Worm (Caenorhabditis elegans) whole organism, L4 larva: ENCODE results near the gene arrd-9.
"Not testable (repeated sequence)": the region's sequence is repeated elsewhere in the genome, so short reads cannot be mapped to it uniquely, and the experiment has no call there.

Experiments used
- Y105C5A.15 ChIP-seq: fragments of 200-800 bp; sonication (Bioruptor generic); IDR thresholded peaks from 2 replicates; pipeline ENCODE4 v1.3.6; 2022; ENCODE audit warnings: missing genetic modification characterization, missing compliant biosample characterization
- attf-4 ChIP-seq: sonication (generic microtip); optimal IDR thresholded peaks from 3 replicates; lab custom pipeline; 2017; ENCODE audit warnings: missing biosample characterization, missing genetic modification characterization
- ceh-82 ChIP-seq: sonication (generic microtip); optimal IDR thresholded peaks from 2 replicates; lab custom pipeline; 2017; ENCODE audit warnings: missing biosample characterization, missing genetic modification characterization
- ces-1 ChIP-seq: fragments of 150-350 bp; sonication (generic microtip); optimal IDR thresholded peaks from 4 replicates; lab custom pipeline; 2014; ENCODE audit warnings: missing biosample characterization, missing genetic modification reagents, missing genetic modification characterization
- hmg-1.1 ChIP-seq: fragments of 200-800 bp; sonication (Bioruptor generic); IDR thresholded peaks from 2 replicates; pipeline ENCODE4 v1.3.6; 2022; ENCODE audit warnings: missing genetic modification reagents, missing genetic modification characterization, missing compliant biosample characterization
- lim-7 ChIP-seq: fragments of 200-800 bp; sonication (Bioruptor generic); IDR thresholded peaks from 2 replicates; pipeline ENCODE4 v1.3.6; 2022; ENCODE audit warnings: missing genetic modification characterization, missing compliant biosample characterization
- lin-29 ChIP-seq: fragments of 200-800 bp; sonication (Bioruptor generic); IDR thresholded peaks from 2 replicates; pipeline ENCODE4 v1.3.6; 2022; ENCODE audit warnings: missing genetic modification reagents, missing genetic modification characterization, missing compliant biosample characterization
- lsy-2 ChIP-seq, 2 experiments: fragments of 150-350 bp in 1 of 2; sonication (generic microtip) in 1 of 2; optimal IDR thresholded peaks; 2 replicates each; lab custom pipeline; 2014 to 2017; ENCODE audit warnings: missing biosample characterization in 2 of 2, missing genetic modification characterization in 2 of 2
- mes-2 ChIP-seq: sonication (generic microtip); optimal IDR thresholded peaks from 2 replicates; lab custom pipeline; 2016; ENCODE audit warnings: missing genotype, mild to moderate bottlenecking, missing genetic modification characterization, missing compliant biosample characterization; ENCODE audit not compliant: poor library complexity, severe bottlenecking
- nhr-11 ChIP-seq: fragments of 150-350 bp; optimal IDR thresholded peaks from 2 replicates; lab custom pipeline; 2014; ENCODE audit warnings: missing biosample characterization, missing genetic modification characterization
- nhr-237 ChIP-seq: sonication (generic microtip); optimal IDR thresholded peaks from 2 replicates; lab custom pipeline; 2017; ENCODE audit warnings: missing biosample characterization, missing genetic modification characterization
- nhr-76 ChIP-seq: fragments of 150-350 bp; optimal IDR thresholded peaks from 2 replicates; lab custom pipeline; 2014; ENCODE audit warnings: missing biosample characterization, missing genetic modification characterization
- pha-4 ChIP-seq, 2 experiments: fragments of 150-350 bp in 1 of 2; fragments of 200-800 bp in 1 of 2; sonication (Bioruptor generic) in 1 of 2; IDR thresholded peaks in 1 of 2; optimal IDR thresholded peaks in 1 of 2; 2 replicates each; pipeline versions ENCODE4 v1.3.6 to Lab custom; 2014 to 2022; ENCODE audit warnings: missing genetic modification characterization in 2 of 2, missing genetic modification reagents in 2 of 2, missing biosample characterization in 1 of 2, missing compliant biosample characterization in 1 of 2
- set-16 ChIP-seq: fragments of 200-800 bp; sonication (Bioruptor generic); IDR thresholded peaks from 2 replicates; pipeline ENCODE4 v1.3.6; 2022; ENCODE audit warnings: missing genetic modification reagents, missing genetic modification characterization, missing compliant biosample characterization

DNA sequence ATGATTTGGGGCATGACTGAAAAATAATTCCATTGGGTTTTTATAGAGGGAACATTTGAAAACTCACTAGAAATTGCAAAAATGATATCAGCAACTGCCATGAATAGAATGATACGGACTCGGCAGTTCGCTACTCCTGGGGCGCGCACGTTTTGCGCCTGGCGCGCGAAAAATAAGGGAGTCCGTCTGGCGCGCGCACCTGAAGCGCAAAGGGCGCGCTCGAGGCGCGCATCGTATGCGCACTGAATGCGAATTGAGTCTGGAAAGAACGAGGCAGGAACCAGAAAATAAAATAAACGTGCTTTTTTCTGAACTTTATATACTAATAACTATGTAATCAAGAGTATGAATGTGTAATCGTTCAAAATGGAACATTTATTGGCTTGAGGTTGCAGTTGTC is 39.5 kb downstream of the arrd-9 start, which contains the start of gene Y57A10C.10:
- not testable (repeated sequence) for TF ChIP-seq hmg-1.1 (GFP tag; lab: Robert Waterston, UW); nhr-237 (tag; lab: Kevin White, UChicago); lsy-2 (tag; optimal IDR thresholded peaks at IDR 0.05; lab: Kevin White, UChicago); pha-4 (GFP tag; IDR thresholded peaks at IDR 0.05; lab: Robert Waterston, UW); pha-4 (tag; optimal IDR thresholded peaks at IDR 0.05; lab: Kevin White, UChicago); ceh-82 (tag; lab: Kevin White, UChicago); mes-2 (tag; lab: Kevin White, UChicago); nhr-11 (tag; lab: Kevin White, UChicago); lim-7 (GFP tag; lab: Robert Waterston, UW); attf-4 (tag; lab: Kevin White, UChicago); nhr-76 (tag; lab: Kevin White, UChicago); ces-1 (GFP tag; lab: Kevin White, UChicago); lin-29; Y105C5A.15
- peak; percentile 12; the same call in 1 of the 2 replicates for TF ChIP-seq set-16 (GFP tag; lab: Robert Waterston, UW)
